Fruit fly (Drosophila melanogaster) whole organism, wandering third instar larva: ENCODE measurements around the gene CG14420.

Experiments used
- CrebA ChIP-seq: fragments of 200-800 bp; sonication (Bioruptor generic); optimal IDR thresholded peaks from 2 replicates; lab custom pipeline; 2016; ENCODE audit warnings: missing biosample characterization, mild to moderate bottlenecking, missing genetic modification characterization, borderline replicate concordance
- Dfd ChIP-seq: fragments of >200 bp; optimal IDR thresholded peaks from 2 replicates; lab custom pipeline; 2017; ENCODE audit warnings: missing biosample characterization, missing genetic modification characterization
- Dif ChIP-seq: fragments of 200-275, 200-300 bp; sonication (Bioruptor generic); optimal IDR thresholded peaks from 2 replicates; lab custom pipeline; 2018; ENCODE audit warnings: missing biosample characterization, missing genetic modification characterization; ENCODE audit not compliant: partially characterized antibody
- Hnf4 ChIP-seq: fragments of 200-800 bp; sonication (Bioruptor generic); optimal IDR thresholded peaks from 2 replicates; lab custom pipeline; 2016; ENCODE audit warnings: missing biosample characterization, mild to moderate bottlenecking, missing genetic modification characterization
- Hr83 ChIP-seq: fragments of 200-300 bp; sonication (Bioruptor generic); optimal IDR thresholded peaks from 2 replicates; lab custom pipeline; 2016; ENCODE audit warnings: missing biosample characterization, mild to moderate bottlenecking, missing genetic modification characterization, moderate library complexity; ENCODE audit not compliant: poor library complexity, severe bottlenecking
- N ChIP-seq: fragments of >200 bp; optimal IDR thresholded peaks from 2 replicates; lab custom pipeline; 2018; ENCODE audit warnings: missing biosample characterization, missing external identifiers, missing genetic modification characterization
- br ChIP-seq: fragments of 200-800 bp; sonication (Bioruptor generic); optimal IDR thresholded peaks from 2 replicates; lab custom pipeline; 2016; ENCODE audit warnings: missing biosample characterization, missing genetic modification characterization
- dmrt93B ChIP-seq: fragments of 200-800 bp; sonication (Bioruptor generic); optimal IDR thresholded peaks from 2 replicates; lab custom pipeline; 2018; ENCODE audit warnings: missing biosample characterization, mild to moderate bottlenecking, missing genetic modification characterization
- foxo ChIP-seq, 2 experiments: fragments of 200-800 bp; sonication (Bioruptor generic); optimal IDR thresholded peaks; 2 replicates in 1 of 2; 3 replicates in 1 of 2; lab custom pipeline; 2016 to 2017; ENCODE audit warnings: missing biosample characterization in 2 of 2, missing genetic modification characterization in 2 of 2
- lola ChIP-seq: fragments of >200 bp; optimal IDR thresholded peaks from 2 replicates; lab custom pipeline; 2017; ENCODE audit warnings: missing biosample characterization, missing genetic modification characterization
- pan ChIP-seq: fragments of >200 bp; optimal IDR thresholded peaks from 2 replicates; lab custom pipeline; 2017
- psq ChIP-seq: fragments of 200-800 bp; sonication (Bioruptor generic); optimal IDR thresholded peaks from 3 replicates; lab custom pipeline; 2017; ENCODE audit warnings: missing biosample characterization, mild to moderate bottlenecking, missing genetic modification characterization, moderate library complexity
- tai ChIP-seq: sonication (Bioruptor generic); optimal IDR thresholded peaks from 2 replicates; lab custom pipeline; 2016; ENCODE audit warnings: missing biosample characterization, missing genetic modification characterization
- usp ChIP-seq: fragments of >200 bp; optimal IDR thresholded peaks from 2 replicates; lab custom pipeline; 2017; ENCODE audit warnings: missing biosample characterization, missing genetic modification characterization

DNA sequence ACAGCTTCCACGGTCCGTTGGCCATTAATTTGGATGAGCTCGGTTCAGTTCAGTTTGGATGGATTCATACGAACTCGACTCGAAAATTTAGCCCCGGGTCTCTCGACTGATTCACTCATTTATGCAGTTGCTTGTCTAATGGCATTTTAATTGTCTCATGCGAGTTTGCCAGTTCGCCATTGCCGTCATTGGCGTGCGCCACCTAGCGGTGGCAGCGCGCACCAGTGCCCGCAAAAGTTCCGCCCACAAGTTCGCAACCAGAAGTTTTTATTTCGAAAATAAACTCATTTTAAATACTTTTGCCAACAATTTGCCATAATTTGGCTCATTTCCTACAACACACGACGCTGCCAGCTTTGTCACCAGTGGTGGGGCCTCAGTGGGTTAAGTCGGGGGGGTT, 23.5 kb upstream of the CG14420 start:
- TF ChIP-seq br (GFP tag; lab: Kevin White, UChicago) (no peak), usp (no peak), tai (no peak), psq (GFP tag; lab: Kevin White, UChicago) (no peak), foxo (GFP tag; optimal IDR thresholded peaks at IDR 0.05; lab: Kevin White, UChicago) (no peak), CrebA (GFP tag; lab: Kevin White, UChicago) (no peak), pan (no peak), Hr83 (GFP tag; lab: Kevin White, UChicago) (no peak), Dif (GFP tag; lab: Kevin White, UChicago) (no peak), Hnf4 (GFP tag; lab: Kevin White, UChicago) (no peak), lola (no peak), N (no peak), dmrt93B (GFP tag; lab: Kevin White, UChicago) (no peak), Dfd (GFP tag; lab: Kevin White, UChicago) (no peak)
